Worm (Caenorhabditis elegans) whole organism, young adult: ENCODE measurements around the gene F57A10.4.

ENCODE experiments used
- C17E4.6 ChIP-seq: fragments of 200-800 bp; sonication (Bioruptor generic); IDR thresholded peaks from 2 replicates; pipeline ENCODE4 v1.3.6; 2022; ENCODE audit warnings: missing genetic modification reagents, missing genetic modification characterization, missing compliant biosample characterization
- D2030.7 ChIP-seq: fragments of 200-800 bp; sonication (Bioruptor generic); IDR thresholded peaks from 2 replicates; pipeline ENCODE4 v1.3.6; 2022; ENCODE audit warnings: missing genetic modification reagents, missing genetic modification characterization, missing compliant biosample characterization
- F57C9.4 ChIP-seq: sonication (generic microtip); optimal IDR thresholded peaks from 2 replicates; lab custom pipeline; 2017; ENCODE audit warnings: mild to moderate bottlenecking, missing genetic modification characterization, missing compliant biosample characterization
- T26A5.8 ChIP-seq: sonication (generic microtip); optimal IDR thresholded peaks from 2 replicates; lab custom pipeline; 2016; ENCODE audit warnings: missing genetic modification characterization, missing compliant biosample characterization
- ama-1 ChIP-seq, 3 experiments: fragments of 150-350 bp in 1 of 3; sonication (generic microtip) in 2 of 3; optimal IDR thresholded peaks; 2 replicates each; lab custom pipeline; 2014 to 2018; ENCODE audit warnings: missing biosample characterization in 2 of 3, missing genetic modification characterization in 2 of 3, missing genetic modification reagents in 2 of 3
- atf-7 ChIP-seq: sonication (generic microtip); optimal IDR thresholded peaks from 2 replicates; lab custom pipeline; 2017; ENCODE audit warnings: mild to moderate bottlenecking, missing genetic modification characterization, missing compliant biosample characterization
- die-1 ChIP-seq: sonication (generic microtip); optimal IDR thresholded peaks from 2 replicates; lab custom pipeline; 2016; ENCODE audit warnings: missing genotype, mild to moderate bottlenecking, missing genetic modification characterization, missing compliant biosample characterization
- lin-26 ChIP-seq: fragments of 200-800 bp; sonication (Bioruptor generic); IDR thresholded peaks from 2 replicates; pipeline ENCODE4 v1.3.6; 2022; ENCODE audit warnings: missing genetic modification reagents, missing genetic modification characterization, missing compliant biosample characterization
- lin-35 ChIP-seq, 3 experiments: fragments of 150-350 bp in 2 of 3; sonication (generic microtip) in 1 of 3; optimal IDR thresholded peaks; 2 replicates each; lab custom pipeline; 2014 to 2018; ENCODE audit warnings: missing biosample characterization in 3 of 3, missing genetic modification characterization in 3 of 3, missing genetic modification reagents in 3 of 3
- nhr-179 ChIP-seq: sonication (generic microtip); optimal IDR thresholded peaks from 2 replicates; lab custom pipeline; 2016; ENCODE audit warnings: mild to moderate bottlenecking, missing genetic modification characterization, missing compliant biosample characterization
- rec-8 ChIP-seq, 2 experiments: sonication (generic microtip); optimal IDR thresholded peaks; 2 replicates each; lab custom pipeline; 2016; ENCODE audit warnings: mild to moderate bottlenecking in 2 of 2, missing genetic modification characterization in 2 of 2, missing genetic modification reagents in 2 of 2, missing genotype in 2 of 2, missing biosample characterization in 1 of 2, missing compliant biosample characterization in 1 of 2, moderate library complexity in 1 of 2
- unc-62 ChIP-seq: fragments of 150-350 bp; optimal IDR thresholded peaks from 2 replicates; lab custom pipeline; 2014; ENCODE audit warnings: missing biosample characterization, missing genetic modification reagents, missing genetic modification characterization
- ztf-25 ChIP-seq: fragments of 200-800 bp; sonication (Bioruptor generic); IDR thresholded peaks from 2 replicates; pipeline ENCODE4 v1.3.6; 2022; ENCODE audit warnings: missing genetic modification reagents, missing genetic modification characterization, missing compliant biosample characterization
- ztf-26 ChIP-seq: sonication (generic microtip); optimal IDR thresholded peaks from 2 replicates; lab custom pipeline; 2017; ENCODE audit warnings: missing genetic modification characterization, missing compliant biosample characterization

ce11 chrV:15730459-15730858, 38.8 kb upstream of the F57A10.4 start, which contains the start of gene Y6E2A.10:
- TF ChIP-seq T26A5.8 (tag; lab: Kevin White, UChicago) (no peak), ama-1 (optimal IDR thresholded peaks at IDR 0.05; lab: Kevin White, UChicago) (no peak), ama-1 (GFP tag; optimal IDR thresholded peaks at IDR 0.05; lab: Kevin White, UChicago) (no peak), D2030.7 (GFP tag; lab: Robert Waterston, UW) (no peak), lin-26 (no peak), ztf-26 (no peak), unc-62 (GFP tag; lab: Kevin White, UChicago) (no peak), F57C9.4 (tag; lab: Kevin White, UChicago) (no peak), nhr-179 (tag; lab: Kevin White, UChicago) (no peak), ztf-25 (no peak), atf-7 (tag; lab: Kevin White, UChicago) (no peak), die-1 (tag; lab: Kevin White, UChicago) (no peak), rec-8 (tag; optimal IDR thresholded peaks at IDR 0.05; lab: Kevin White, UChicago) (no peak), lin-35 (GFP tag; optimal IDR thresholded peaks at IDR 0.05; lab: Kevin White, UChicago) (no peak), C17E4.6 (no peak)
